Worm (Caenorhabditis elegans) whole organism, L4 larva: ENCODE data around the gene K10C2.7.

Experiments
- F37D6.2 ChIP-seq: sonication (generic microtip); optimal IDR thresholded peaks from 2 replicates; lab custom pipeline; 2016; ENCODE audit warnings: mild to moderate bottlenecking, missing genetic modification characterization, missing compliant biosample characterization
- F49E8.2 ChIP-seq: sonication (generic microtip); optimal IDR thresholded peaks from 2 replicates; lab custom pipeline; 2016; ENCODE audit warnings: missing compliant biosample characterization, mild to moderate bottlenecking, missing genetic modification characterization, borderline replicate concordance
- R02D3.7 ChIP-seq: fragments of 150-350 bp; sonication (generic microtip); optimal IDR thresholded peaks from 3 replicates; lab custom pipeline; 2014; ENCODE audit warnings: missing biosample characterization, missing genetic modification characterization
- Y75B8A.6 ChIP-seq: fragments of 200-800 bp; sonication (Bioruptor generic); IDR thresholded peaks from 2 replicates; pipeline ENCODE4 v1.3.6; 2022; ENCODE audit warnings: missing genetic modification reagents, missing genetic modification characterization, missing compliant biosample characterization
- ZK337.2 ChIP-seq: fragments of 200-800 bp; sonication (Bioruptor generic); IDR thresholded peaks from 2 replicates; pipeline ENCODE4 v1.3.6; 2022; ENCODE audit warnings: missing genetic modification reagents, missing genetic modification characterization, missing compliant biosample characterization
- ZK546.5 ChIP-seq, 2 experiments: sonication (generic microtip); optimal IDR thresholded peaks; 2 replicates each; lab custom pipeline; 2017; ENCODE audit warnings: missing biosample characterization in 2 of 2, missing genetic modification characterization in 2 of 2
- aly-2 ChIP-seq: sonication (generic microtip); optimal IDR thresholded peaks from 2 replicates; lab custom pipeline; 2018; ENCODE audit warnings: missing biosample characterization, missing genetic modification characterization
- arid-1 ChIP-seq: fragments of 200-800 bp; sonication (Bioruptor generic); conservative IDR thresholded peaks from 2 replicates; pipeline ENCODE4 v1.3.6; 2022; ENCODE audit warnings: missing genetic modification reagents, missing genetic modification characterization, missing compliant biosample characterization
- ces-1 ChIP-seq: fragments of 150-350 bp; sonication (generic microtip); optimal IDR thresholded peaks from 4 replicates; lab custom pipeline; 2014; ENCODE audit warnings: missing biosample characterization, missing genetic modification reagents, missing genetic modification characterization
- dmd-8 ChIP-seq: fragments of 200-800 bp; sonication (Bioruptor generic); IDR thresholded peaks from 2 replicates; pipeline ENCODE4 v1.3.6; 2022; ENCODE audit warnings: missing genetic modification characterization, missing compliant biosample characterization
- dve-1 ChIP-seq: sonication (generic microtip); optimal IDR thresholded peaks from 2 replicates; lab custom pipeline; 2017; ENCODE audit warnings: antibody characterized with exemption, mild to moderate bottlenecking, missing genetic modification characterization, missing compliant biosample characterization; ENCODE audit not compliant: insufficient read depth
- egl-27 ChIP-seq: sonication (generic microtip); optimal IDR thresholded peaks from 3 replicates; lab custom pipeline; 2017; ENCODE audit warnings: missing biosample characterization, missing genetic modification reagents, missing genetic modification characterization
- egl-43 ChIP-seq: fragments of 200-800 bp; sonication (Bioruptor generic); IDR thresholded peaks from 2 replicates; pipeline ENCODE4 v1.3.6; 2022; ENCODE audit warnings: missing genetic modification reagents, missing genetic modification characterization, missing compliant biosample characterization
- jun-1 ChIP-seq: fragments of 150-350 bp; optimal IDR thresholded peaks from 2 replicates; lab custom pipeline; 2014; ENCODE audit warnings: missing biosample characterization, missing genetic modification reagents, missing genetic modification characterization
- lin-1 ChIP-seq: fragments of 200-800 bp; sonication (Bioruptor generic); IDR thresholded peaks from 2 replicates; pipeline ENCODE4 v1.3.6; 2022; ENCODE audit warnings: missing genetic modification reagents, missing genetic modification characterization, missing compliant biosample characterization
- lin-13 ChIP-seq: fragments of 150-350 bp; optimal IDR thresholded peaks from 2 replicates; lab custom pipeline; 2014; ENCODE audit warnings: missing biosample characterization, missing genetic modification reagents, missing genetic modification characterization
- lin-15B ChIP-seq: fragments of 150-350 bp; sonication (generic microtip); optimal IDR thresholded peaks from 3 replicates; lab custom pipeline; 2014; ENCODE audit warnings: missing biosample characterization, missing genetic modification characterization
- lin-38 ChIP-seq: fragments of 200-800 bp; sonication (Bioruptor generic); IDR thresholded peaks from 2 replicates; pipeline ENCODE4 v1.3.6; 2022; ENCODE audit warnings: missing genetic modification reagents, missing genetic modification characterization, missing compliant biosample characterization
- lin-39 ChIP-seq: fragments of 150-350 bp; optimal IDR thresholded peaks from 2 replicates; lab custom pipeline; 2014; ENCODE audit warnings: missing biosample characterization, missing genetic modification reagents, missing genetic modification characterization
- lir-3 ChIP-seq: sonication (generic microtip); optimal IDR thresholded peaks from 2 replicates; lab custom pipeline; 2016; ENCODE audit warnings: mild to moderate bottlenecking, missing genetic modification characterization, missing compliant biosample characterization
- madf-5 ChIP-seq, 2 experiments: fragments of 200-800 bp; sonication (Bioruptor generic); IDR thresholded peaks; 2 replicates each; pipeline ENCODE4 v1.3.6; 2022; ENCODE audit warnings: missing compliant biosample characterization in 2 of 2, missing genetic modification characterization in 2 of 2
- madf-9 ChIP-seq: fragments of 200-800 bp; sonication (Bioruptor generic); conservative IDR thresholded peaks from 2 replicates; pipeline ENCODE4 v1.3.6; 2022; ENCODE audit warnings: missing genetic modification reagents, missing genetic modification characterization, missing compliant biosample characterization
- mep-1 ChIP-seq: fragments of 150-350 bp; sonication (generic microtip); optimal IDR thresholded peaks from 3 replicates; lab custom pipeline; 2014; ENCODE audit warnings: missing biosample characterization, missing genetic modification characterization
- mxl-3 ChIP-seq: fragments of 200-800 bp; sonication (Bioruptor generic); optimal IDR thresholded peaks from 2 replicates; lab custom pipeline; 2018; ENCODE audit warnings: mild to moderate bottlenecking, missing genetic modification characterization, missing compliant biosample characterization
- nhr-237 ChIP-seq: sonication (generic microtip); optimal IDR thresholded peaks from 2 replicates; lab custom pipeline; 2017; ENCODE audit warnings: missing biosample characterization, missing genetic modification characterization
- nhr-77 ChIP-seq: fragments of 150-350 bp; optimal IDR thresholded peaks from 2 replicates; lab custom pipeline; 2014; ENCODE audit warnings: missing biosample characterization, missing genetic modification characterization
- pha-4 ChIP-seq, 2 experiments: fragments of 150-350 bp in 1 of 2; fragments of 200-800 bp in 1 of 2; sonication (Bioruptor generic) in 1 of 2; IDR thresholded peaks in 1 of 2; optimal IDR thresholded peaks in 1 of 2; 2 replicates each; pipeline versions ENCODE4 v1.3.6 to Lab custom; 2014 to 2022; ENCODE audit warnings: missing genetic modification characterization in 2 of 2, missing genetic modification reagents in 2 of 2, missing biosample characterization in 1 of 2, missing compliant biosample characterization in 1 of 2
- pqm-1 ChIP-seq: sonication (generic microtip); optimal IDR thresholded peaks from 2 replicates; lab custom pipeline; 2017; ENCODE audit warnings: missing biosample characterization, missing genetic modification characterization
- rbr-2 ChIP-seq: sonication (generic microtip); optimal IDR thresholded peaks from 2 replicates; lab custom pipeline; 2016; ENCODE audit warnings: missing genotype, missing genetic modification characterization, missing compliant biosample characterization
- sdz-12 ChIP-seq: fragments of 200-800 bp; sonication (Bioruptor generic); optimal IDR thresholded peaks from 2 replicates; lab custom pipeline; 2018; ENCODE audit warnings: mild to moderate bottlenecking, missing genetic modification characterization, missing compliant biosample characterization
- skn-1 ChIP-seq: fragments of 150-350 bp; optimal IDR thresholded peaks from 2 replicates; lab custom pipeline; 2014; ENCODE audit warnings: missing biosample characterization, missing genetic modification characterization
- snpc-1.2 ChIP-seq: fragments of 200-800 bp; sonication (Bioruptor generic); IDR thresholded peaks from 2 replicates; pipeline ENCODE4 v1.3.6; 2022; ENCODE audit warnings: missing genetic modification reagents, missing genetic modification characterization, missing compliant biosample characterization
- spr-1 ChIP-seq: sonication (generic microtip); optimal IDR thresholded peaks from 2 replicates; lab custom pipeline; 2016; ENCODE audit warnings: mild to moderate bottlenecking, missing genetic modification characterization, missing compliant biosample characterization
- tag-97 ChIP-seq: fragments of 200-800 bp; sonication (Bioruptor generic); IDR thresholded peaks from 2 replicates; pipeline ENCODE4 v1.3.6; 2022; ENCODE audit warnings: missing genetic modification characterization, missing compliant biosample characterization
- unc-39 ChIP-seq: sonication (generic microtip); optimal IDR thresholded peaks from 2 replicates; lab custom pipeline; 2017; ENCODE audit warnings: missing biosample characterization, missing genetic modification characterization
- unc-62 ChIP-seq, 3 experiments: fragments of 150-350 bp in 1 of 3; sonication (generic microtip); optimal IDR thresholded peaks in 2 of 3; peaks in 1 of 3; 1 replicate in 1 of 3; 2 replicates in 2 of 3; lab custom pipeline; 2014 to 2017; ENCODE audit warnings: missing biosample characterization in 3 of 3, missing genetic modification characterization in 3 of 3, missing genetic modification reagents in 3 of 3, missing genotype in 1 of 3
- zag-1 ChIP-seq: fragments of 150-350 bp; optimal IDR thresholded peaks from 2 replicates; lab custom pipeline; 2014; ENCODE audit warnings: missing biosample characterization, missing genetic modification characterization
- zip-11 ChIP-seq: fragments of 200-800 bp; sonication (Bioruptor generic); IDR thresholded peaks from 2 replicates; pipeline ENCODE4 v1.3.6; 2022; ENCODE audit warnings: missing genetic modification characterization, missing compliant biosample characterization
- zip-2 ChIP-seq: fragments of 150-350 bp; optimal IDR thresholded peaks from 2 replicates; lab custom pipeline; 2014; ENCODE audit warnings: missing biosample characterization, missing genetic modification characterization
- ztf-11 ChIP-seq: fragments of 150-350 bp; optimal IDR thresholded peaks from 2 replicates; lab custom pipeline; 2014; ENCODE audit warnings: missing biosample characterization, missing genetic modification characterization

Gene K10C2.7

DNA sequence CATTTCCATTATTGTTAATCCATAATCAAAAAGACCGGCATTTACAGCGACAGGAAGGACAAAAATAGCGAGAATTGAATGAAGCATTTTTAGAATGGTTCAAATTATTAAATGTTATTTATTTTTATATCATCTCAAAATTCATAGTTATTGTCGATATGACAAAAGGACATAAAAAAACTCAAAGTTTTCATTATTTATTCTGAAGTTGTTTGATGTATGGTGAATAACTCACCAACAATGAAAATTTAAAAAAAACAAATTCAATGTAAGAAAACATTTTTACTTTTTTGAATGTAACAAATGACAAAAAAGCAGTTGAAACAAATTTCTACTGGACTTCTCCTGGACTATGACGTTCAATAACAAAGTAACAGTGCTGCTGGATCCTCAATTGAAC, 2.8 kb downstream of the K10C2.7 start, which contains the start of gene K10C2.14:
Gene K10C2.14, minus strand, starts transcription at position 101 of the 400 bp plus-strand sequence.
- TF ChIP-seq Y75B8A.6 (GFP tag; lab: Robert Waterston, UW) (no peak), nhr-237 (no peak), madf-5 (GFP tag; IDR thresholded peaks at IDR 0.05; lab: Robert Waterston, UW) (no peak), F37D6.2 (tag; lab: Kevin White, UChicago) (no peak), lin-39 (no peak), spr-1 (tag; lab: Kevin White, UChicago) (no peak), zag-1 (tag; lab: Kevin White, UChicago) (no peak), snpc-1.2 (GFP tag; lab: Robert Waterston, UW) (no peak), ztf-11 (tag; lab: Kevin White, UChicago) (no peak), skn-1 (tag; lab: Kevin White, UChicago) (no peak), arid-1 (no peak), mep-1 (tag; lab: Kevin White, UChicago) (no peak), ZK546.5 (tag; optimal IDR thresholded peaks at IDR 0.05; lab: Kevin White, UChicago) (no peak), R02D3.7 (tag; lab: Kevin White, UChicago) (no peak), dve-1 (no peak), egl-27 (tag; lab: Kevin White, UChicago) (no peak), zip-2 (tag; lab: Kevin White, UChicago) (no peak), ces-1 (no peak), pha-4 (GFP tag; IDR thresholded peaks at IDR 0.05; lab: Robert Waterston, UW) (no peak), pha-4 (tag; optimal IDR thresholded peaks at IDR 0.05; lab: Kevin White, UChicago) (no peak), egl-43 (GFP tag; lab: Robert Waterston, UW) (no peak)

DNA sequence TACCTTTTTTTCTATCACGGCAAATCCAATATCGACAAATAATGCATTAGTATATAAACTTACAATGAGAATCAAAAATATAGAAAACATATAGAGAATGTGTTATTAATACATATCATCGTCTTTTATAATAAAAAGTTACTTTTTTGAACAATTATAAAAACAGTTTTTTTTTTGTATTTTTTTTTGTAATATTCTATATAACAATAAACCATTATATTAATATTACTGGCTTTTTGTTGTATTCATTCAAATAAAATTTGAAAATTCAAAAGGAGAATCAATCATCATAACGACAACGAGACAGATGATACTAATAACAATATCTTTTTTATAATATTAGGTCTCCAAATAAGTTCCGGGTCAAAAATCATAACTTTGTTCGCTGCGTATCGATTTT, 5.7 kb downstream of the K10C2.7 start, which contains the start of gene K10C2.8:
Gene K10C2.8, minus strand, starts transcription at position 101 of the 400 bp plus-strand sequence.
- TF ChIP-seq lin-1 = no peak
- TF ChIP-seq lin-15B (tag; lab: Kevin White, UChicago) = no peak
- no peak for TF ChIP-seq unc-39
- TF ChIP-seq lin-13 (GFP tag; lab: Kevin White, UChicago) = no peak
- TF ChIP-seq dmd-8 (GFP tag; lab: Robert Waterston, UW) = no peak
- TF ChIP-seq nhr-77 (tag; lab: Kevin White, UChicago) = no peak
- no peak for TF ChIP-seq rbr-2
- TF ChIP-seq tag-97 = no peak
- TF ChIP-seq ztf-11 (tag; lab: Kevin White, UChicago) = no peak
- no peak for TF ChIP-seq aly-2
- TF ChIP-seq lin-38 = no peak
- TF ChIP-seq pqm-1 (tag; lab: Kevin White, UChicago) = no peak
- TF ChIP-seq mep-1 (tag; lab: Kevin White, UChicago) = no peak
- TF ChIP-seq sdz-12 (GFP tag; lab: Kevin White, UChicago) = no peak

DNA sequence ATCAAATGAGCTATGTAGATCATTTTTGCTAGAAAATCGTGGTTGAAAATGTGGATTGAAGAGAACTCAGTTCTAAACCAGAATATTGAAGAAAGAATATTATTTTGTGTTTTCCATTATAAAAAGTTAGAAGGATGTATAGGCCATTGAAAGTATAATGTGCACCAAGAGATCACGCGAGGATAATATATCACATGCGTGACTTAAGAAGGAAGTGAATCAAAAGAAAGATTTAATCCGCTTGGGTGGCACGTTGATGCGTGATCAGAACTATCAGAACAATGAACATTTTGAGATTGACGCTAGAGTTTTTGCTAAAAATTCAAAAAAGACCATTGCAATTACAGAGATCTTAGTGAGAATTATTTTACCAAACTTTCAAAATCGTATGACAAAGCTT, 7.5 kb downstream of the K10C2.7 start:
- TF ChIP-seq unc-62 (GFP tag; optimal IDR thresholded peaks at IDR 0.05 in 1 of 2; lab: Kevin White, UChicago) = no peak
- TF ChIP-seq unc-62 (tag; optimal IDR thresholded peaks at IDR 0.05; lab: Kevin White, UChicago) = no peak
- no peak for TF ChIP-seq F49E8.2 (tag; lab: Kevin White, UChicago)
- no peak for TF ChIP-seq ZK337.2
- TF ChIP-seq mxl-3 (GFP tag; lab: Kevin White, UChicago) = no peak
- no peak for TF ChIP-seq madf-9
- no peak for TF ChIP-seq jun-1 (tag; lab: Kevin White, UChicago)
- TF ChIP-seq aly-2 = no peak
- TF ChIP-seq lir-3 = no peak
- no peak for TF ChIP-seq zag-1 (tag; lab: Kevin White, UChicago)
- TF ChIP-seq zip-11 (GFP tag; lab: Robert Waterston, UW) = no peak
- TF ChIP-seq, all 104 proteins: peak for 0
